Worm (Caenorhabditis elegans) whole organism, L3 larva: ENCODE measurements around the gene W02D7.11.

Source experiments
- R02D3.7 ChIP-seq: fragments of 150-350 bp; optimal IDR thresholded peaks from 2 replicates; lab custom pipeline; 2014; ENCODE audit warnings: missing biosample characterization, missing genetic modification characterization
- aly-2 ChIP-seq: fragments of 150-350 bp; optimal IDR thresholded peaks from 2 replicates; lab custom pipeline; 2014; ENCODE audit warnings: missing biosample characterization, missing genetic modification characterization
- ama-1 ChIP-seq: fragments of 150-350 bp; optimal IDR thresholded peaks from 2 replicates; lab custom pipeline; 2018
- ceh-28 ChIP-seq: fragments of 150-350 bp; optimal IDR thresholded peaks from 2 replicates; lab custom pipeline; 2014; ENCODE audit warnings: missing biosample characterization, missing genetic modification reagents, missing genetic modification characterization
- ceh-82 ChIP-seq: fragments of 150-350 bp; optimal IDR thresholded peaks from 2 replicates; lab custom pipeline; 2014; ENCODE audit warnings: missing biosample characterization, missing genetic modification characterization
- daf-12 ChIP-seq: fragments of 150-350 bp; optimal IDR thresholded peaks from 2 replicates; lab custom pipeline; 2014; ENCODE audit warnings: missing biosample characterization, missing genetic modification reagents, missing genetic modification characterization
- elt-1 ChIP-seq: fragments of 150-350 bp; optimal IDR thresholded peaks from 2 replicates; lab custom pipeline; 2014; ENCODE audit warnings: missing biosample characterization, missing genetic modification characterization
- elt-2 ChIP-seq: sonication (generic microtip); optimal IDR thresholded peaks from 2 replicates; lab custom pipeline; 2016; ENCODE audit warnings: missing genetic modification reagents, mild to moderate bottlenecking, missing genetic modification characterization, missing compliant biosample characterization
- elt-3 ChIP-seq, 3 experiments: fragments of 150-350 bp in 1 of 3; sonication (generic microtip) in 2 of 3; optimal IDR thresholded peaks; 2 replicates in 2 of 3; 4 replicates in 1 of 3; lab custom pipeline; 2014 to 2017; ENCODE audit warnings: missing biosample characterization in 3 of 3, missing genetic modification characterization in 3 of 3
- eor-1 ChIP-seq, 2 experiments: fragments of 150-350 bp; optimal IDR thresholded peaks; 2 replicates each; lab custom pipeline; 2014 to 2018; ENCODE audit warnings: missing biosample characterization in 2 of 2, missing genetic modification characterization in 2 of 2
- fkh-10 ChIP-seq: sonication (generic microtip); optimal IDR thresholded peaks from 2 replicates; lab custom pipeline; 2017; ENCODE audit warnings: missing biosample characterization, missing genetic modification reagents, missing genetic modification characterization
- fkh-2 ChIP-seq: fragments of 150-350 bp; optimal IDR thresholded peaks from 2 replicates; lab custom pipeline; 2014; ENCODE audit warnings: missing biosample characterization, missing genetic modification reagents, missing genetic modification characterization
- fos-1 ChIP-seq: fragments of 150-350 bp; optimal IDR thresholded peaks from 2 replicates; lab custom pipeline; 2014; ENCODE audit warnings: missing biosample characterization, missing genetic modification characterization
- jun-1 ChIP-seq: fragments of 150-350 bp; optimal IDR thresholded peaks from 2 replicates; lab custom pipeline; 2014; ENCODE audit warnings: missing biosample characterization, missing genetic modification reagents, missing genetic modification characterization
- lin-15B ChIP-seq: fragments of 150-350 bp; optimal IDR thresholded peaks from 2 replicates; lab custom pipeline; 2014; ENCODE audit warnings: missing biosample characterization, missing genetic modification characterization
- lin-39 ChIP-seq: fragments of 150-350 bp; optimal IDR thresholded peaks from 2 replicates; lab custom pipeline; 2018; ENCODE audit warnings: missing biosample characterization, missing genetic modification reagents, missing genetic modification characterization
- lsy-12 ChIP-seq: sonication (generic microtip); optimal IDR thresholded peaks from 2 replicates; lab custom pipeline; 2016; ENCODE audit warnings: mild to moderate bottlenecking, missing genetic modification characterization, missing compliant biosample characterization
- mdl-1 ChIP-seq: fragments of 150-350 bp; optimal IDR thresholded peaks from 2 replicates; lab custom pipeline; 2014; ENCODE audit warnings: missing biosample characterization, missing genetic modification characterization
- mml-1 ChIP-seq: fragments of 150-350 bp; sonication (generic microtip); optimal IDR thresholded peaks from 3 replicates; lab custom pipeline; 2014; ENCODE audit warnings: missing biosample characterization, missing genetic modification characterization
- nfya-1 ChIP-seq: sonication (generic microtip); optimal IDR thresholded peaks from 2 replicates; lab custom pipeline; 2017; ENCODE audit warnings: missing genetic modification characterization, mild to moderate bottlenecking, missing compliant biosample characterization, antibody characterized with exemption, moderate library complexity; ENCODE audit not compliant: insufficient read depth
- nhr-12 ChIP-seq: fragments of 150-350 bp; optimal IDR thresholded peaks from 2 replicates; lab custom pipeline; 2014; ENCODE audit warnings: missing biosample characterization, missing genetic modification characterization
- nhr-237 ChIP-seq: fragments of 150-350 bp; optimal IDR thresholded peaks from 2 replicates; lab custom pipeline; 2014; ENCODE audit warnings: missing biosample characterization, missing genetic modification characterization
- nhr-28 ChIP-seq: fragments of 150-350 bp; optimal IDR thresholded peaks from 2 replicates; lab custom pipeline; 2014; ENCODE audit warnings: missing biosample characterization, missing genetic modification characterization
- nhr-43 ChIP-seq: sonication (generic microtip); optimal IDR thresholded peaks from 2 replicates; lab custom pipeline; 2016; ENCODE audit warnings: mild to moderate bottlenecking, missing genetic modification characterization, missing compliant biosample characterization; ENCODE audit not compliant: poor library complexity, severe bottlenecking
- nhr-67 ChIP-seq: fragments of 150-350 bp; optimal IDR thresholded peaks from 2 replicates; lab custom pipeline; 2014; ENCODE audit warnings: missing biosample characterization, missing genetic modification characterization
- nhr-76 ChIP-seq: fragments of 150-350 bp; sonication (generic microtip); optimal IDR thresholded peaks from 5 replicates; lab custom pipeline; 2014; ENCODE audit warnings: missing biosample characterization, missing genetic modification characterization
- nhr-77 ChIP-seq: fragments of 150-350 bp; optimal IDR thresholded peaks from 2 replicates; lab custom pipeline; 2014; ENCODE audit warnings: missing biosample characterization, missing genetic modification characterization
- pha-4 ChIP-seq: fragments of 150-350 bp; optimal IDR thresholded peaks from 2 replicates; lab custom pipeline; 2014; ENCODE audit warnings: missing biosample characterization, missing genetic modification reagents, missing genetic modification characterization
- pqm-1 ChIP-seq: fragments of 150-350 bp; optimal IDR thresholded peaks from 2 replicates; lab custom pipeline; 2017; ENCODE audit warnings: missing biosample characterization, missing genetic modification characterization, inconsistent platforms
- sea-2 ChIP-seq: fragments of 150-350 bp; sonication (generic microtip); optimal IDR thresholded peaks from 4 replicates; lab custom pipeline; 2014; ENCODE audit warnings: missing biosample characterization, missing genetic modification reagents, missing genetic modification characterization
- skn-1 ChIP-seq: fragments of 150-350 bp; optimal IDR thresholded peaks from 2 replicates; lab custom pipeline; 2014; ENCODE audit warnings: missing biosample characterization, missing genetic modification characterization
- snpc-4 ChIP-seq: fragments of 150-350 bp; optimal IDR thresholded peaks from 2 replicates; lab custom pipeline; 2014; ENCODE audit warnings: missing biosample characterization, missing genetic modification characterization
- ztf-11 ChIP-seq: fragments of 150-350 bp; optimal IDR thresholded peaks from 2 replicates; lab custom pipeline; 2014; ENCODE audit warnings: missing biosample characterization, missing genetic modification characterization
- ztf-4 ChIP-seq: fragments of 150-350 bp; optimal IDR thresholded peaks from 2 replicates; lab custom pipeline; 2014; ENCODE audit warnings: missing biosample characterization, missing genetic modification characterization

W02D7.11 gene

ce11 chrV:8271995-8272394, 32.3 kb downstream of the W02D7.11 start, which contains the start of gene asp-5:
Gene asp-5 (plus strand): TSS chrV:8272385.
- no peak for TF ChIP-seq nhr-12
- TF ChIP-seq elt-2 (tag; lab: Kevin White, UChicago): peak; percentile 89
- no peak for TF ChIP-seq nhr-76
- peak; percentile 87 for TF ChIP-seq pqm-1 (tag; lab: Kevin White, UChicago)

DNA sequence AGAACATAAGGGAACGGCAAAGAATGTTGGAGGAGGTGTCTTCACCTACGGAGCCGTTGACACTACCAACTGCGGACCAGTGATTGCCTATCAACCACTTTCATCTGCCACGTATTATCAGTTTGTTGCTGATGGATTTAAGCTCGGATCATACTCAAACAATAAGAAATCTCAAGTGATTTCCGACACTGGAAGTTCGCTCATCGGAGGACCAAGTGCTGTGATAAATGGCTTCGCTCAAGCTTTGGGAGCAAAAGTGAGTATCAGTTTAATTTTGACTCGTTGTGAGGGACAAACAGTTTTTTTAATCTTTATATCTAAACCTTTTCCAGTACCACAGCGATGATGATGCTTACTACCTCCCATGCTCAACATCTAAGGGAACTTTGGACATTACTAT, 32.9 kb downstream of the W02D7.11 start:
- no peak for TF ChIP-seq nhr-76
- no peak for TF ChIP-seq nhr-77
- TF ChIP-seq lin-39: no peak
- TF ChIP-seq lsy-12 (tag; lab: Kevin White, UChicago): no peak

ce11 chrV:8269878-8270277, 34.4 kb downstream of the W02D7.11 start:
- TF ChIP-seq nhr-77 (no peak), pqm-1 (tag; lab: Kevin White, UChicago) (peak; percentile 75), pha-4 (tag; lab: Kevin White, UChicago) (peak; percentile 57), jun-1 (tag; lab: Kevin White, UChicago) (peak; percentile 24), elt-2 (tag; lab: Kevin White, UChicago) (peak; percentile 85), nhr-43 (tag; lab: Kevin White, UChicago) (no peak), mml-1 (tag; lab: Kevin White, UChicago) (no peak), daf-12 (no peak), fos-1 (tag; lab: Kevin White, UChicago) (no peak), aly-2 (tag; lab: Kevin White, UChicago) (no peak), ztf-11 (tag; lab: Kevin White, UChicago) (no peak)

DNA sequence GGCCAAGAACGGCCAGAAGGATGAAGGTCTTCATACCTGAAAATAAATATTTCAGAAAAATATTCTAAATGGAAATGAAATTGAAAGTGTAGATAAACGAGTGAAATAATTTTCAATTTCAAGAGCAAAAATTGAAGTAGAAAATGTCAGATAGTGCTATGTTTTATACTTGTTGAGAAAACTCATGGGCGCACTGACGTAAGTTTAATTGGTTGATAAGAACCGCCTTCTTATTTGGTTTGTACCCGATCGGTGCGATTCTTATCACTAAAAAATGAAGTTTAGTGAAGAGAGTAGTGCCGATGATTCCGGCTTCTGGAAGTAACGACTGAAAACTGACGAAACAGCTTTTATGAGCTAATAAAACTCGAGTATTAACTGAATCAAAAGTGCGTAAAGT, 35.4 kb downstream of the W02D7.11 start, which contains the start of the genes asp-6 and asp-12:
Gene asp-6, minus strand, starts transcription at position 36 of the 400 bp plus-strand sequence.
Gene asp-12, plus strand, starts transcription at position 309 of the 400 bp plus-strand sequence.
- no peak for TF ChIP-seq mdl-1 (tag; lab: Kevin White, UChicago)
- TF ChIP-seq pha-4 (tag; lab: Kevin White, UChicago): peak; percentile 38
- TF ChIP-seq fkh-10 (GFP tag; lab: Kevin White, UChicago): no peak
- peak; percentile 92 for TF ChIP-seq elt-2 (tag; lab: Kevin White, UChicago)
- peak; percentile 3 for TF ChIP-seq fos-1 (tag; lab: Kevin White, UChicago)
- no peak for TF ChIP-seq nhr-12
- peak; percentile 26 for TF ChIP-seq jun-1 (tag; lab: Kevin White, UChicago)
- peak; percentile 80 for TF ChIP-seq pqm-1 (tag; lab: Kevin White, UChicago)

ce11 chrV:8267275-8267674, 37.0 kb downstream of the W02D7.11 start:
- TF ChIP-seq nhr-77 (peak; percentile 55), nhr-43 (tag; lab: Kevin White, UChicago) (no peak), skn-1 (tag; lab: Kevin White, UChicago) (peak; percentile 5), snpc-4 (tag; lab: Kevin White, UChicago) (no peak), sea-2 (GFP tag; lab: Kevin White, UChicago) (no peak), ztf-4 (no peak), nhr-28 (tag; lab: Kevin White, UChicago) (no peak), nhr-237 (tag; lab: Kevin White, UChicago) (no peak), lsy-12 (tag; lab: Kevin White, UChicago) (no peak), daf-12 (no peak), eor-1 (tag; optimal IDR thresholded peaks at IDR 0.05; lab: Kevin White, UChicago) (no peak), fkh-2 (tag; lab: Kevin White, UChicago) (no peak), ceh-28 (tag; lab: Kevin White, UChicago) (no peak), elt-1 (tag; lab: Kevin White, UChicago) (no peak), mdl-1 (tag; lab: Kevin White, UChicago) (no peak), elt-3 (tag; optimal IDR thresholded peaks at IDR 0.05; lab: Kevin White, UChicago) (no peak), lin-15B (tag; lab: Kevin White, UChicago) (no peak), R02D3.7 (tag; lab: Kevin White, UChicago) (no peak), ceh-82 (tag; lab: Kevin White, UChicago) (no peak), fos-1 (tag; lab: Kevin White, UChicago) (no peak), ama-1 (lab: Kevin White, UChicago) (no peak), jun-1 (tag; lab: Kevin White, UChicago) (peak; percentile 43), nhr-67 (tag; lab: Kevin White, UChicago) (no peak), nfya-1 (tag; lab: Kevin White, UChicago) (no peak), elt-2 (tag; lab: Kevin White, UChicago) (peak; percentile 96), pqm-1 (tag; lab: Kevin White, UChicago) (peak; percentile 91)
- TF ChIP-seq, all 47 proteins: peak for 5
